Fruit fly (Drosophila melanogaster): ENCODE data around the gene daw.
A peak's percentile ranks its signal among the peaks of the same experiment; 100 is the strongest.

daw gene

dm6 chr2L:2830341-2830800 lies 25.3 kb downstream of the daw start (continued):
- peak; percentile 55; the same call in 1 of the 2 replicates for TF ChIP-seq CG10959 (GFP tag; IDR thresholded peaks at IDR 0.05)
- peak; percentile 60 for TF ChIP-seq pum (GFP tag; optimal IDR thresholded peaks at IDR 0.05)
- TF ChIP-seq sob (GFP tag; IDR thresholded peaks at IDR 0.05), result peak; percentile 75; the same call in 1 of the 2 replicates
- peak; percentile 77 for TF ChIP-seq CG30431 (GFP tag; optimal IDR thresholded peaks at IDR 0.05)
- TF ChIP-seq Hr39 (optimal IDR thresholded peaks at IDR 0.05), result no peak
- peak; percentile 97 for TF ChIP-seq CG7556 (GFP tag; optimal IDR thresholded peaks at IDR 0.05)
- TF ChIP-seq HLH54F (GFP tag; optimal IDR thresholded peaks at IDR 0.05), result peak; percentile 50
- no peak for TF ChIP-seq CG4282 (GFP tag; optimal IDR thresholded peaks at IDR 0.05)
- peak; percentile 21 for TF ChIP-seq Dip3 (GFP tag; optimal IDR thresholded peaks at IDR 0.05)
- no peak for TF ChIP-seq ftz-f1 (GFP tag; optimal IDR thresholded peaks at IDR 0.05)
- peak; percentile 96 for TF ChIP-seq CoRest (tag; optimal IDR thresholded peaks at IDR 0.05)
- no peak for TF ChIP-seq usp (GFP tag; optimal IDR thresholded peaks at IDR 0.05)
- peak; percentile 94 for TF ChIP-seq dmrt11E (tag; optimal IDR thresholded peaks at IDR 0.05)
- peak; percentile 81 for TF ChIP-seq CG3407 (GFP tag; optimal IDR thresholded peaks at IDR 0.05)
- peak; percentile 63 for TF ChIP-seq Fer2 (tag; optimal IDR thresholded peaks at IDR 0.05)
- no peak for TF ChIP-seq tna (GFP tag; IDR thresholded peaks at IDR 0.05; ENCODE audit: partially characterized antibody)
- TF ChIP-seq CG13424 (tag; optimal IDR thresholded peaks at IDR 0.05), result peak; percentile 95
- TF ChIP-seq CG9609 (GFP tag; optimal IDR thresholded peaks at IDR 0.05), result no peak
- peak; percentile 30; the same call in 1 of the 2 replicates for TF ChIP-seq Adf1 (GFP tag; IDR thresholded peaks at IDR 0.05)
- no peak for TF ChIP-seq toy (GFP tag; IDR thresholded peaks at IDR 0.05)
- TF ChIP-seq Dip2 (GFP tag; IDR thresholded peaks at IDR 0.05), result no peak
- peak; percentile 58 for TF ChIP-seq pho (GFP tag; optimal IDR thresholded peaks at IDR 0.05)
- TF ChIP-seq shn (GFP tag; optimal IDR thresholded peaks at IDR 0.05), result no peak
- peak; percentile 70 to 79 for TF ChIP-seq dpn (GFP tag; optimal IDR thresholded peaks at IDR 0.05)
- TF ChIP-seq row (GFP tag; IDR thresholded peaks at IDR 0.05), result peak; percentile 82
- peak; percentile 72 for TF ChIP-seq CG12219 (GFP tag; optimal IDR thresholded peaks at IDR 0.05)
- TF ChIP-seq mirr (GFP tag; optimal IDR thresholded peaks at IDR 0.05), result no peak
- TF ChIP-seq CG34422 (GFP tag; IDR thresholded peaks at IDR 0.05), result peak; percentile 69; the same call in 2 of the 3 replicates
- TF ChIP-seq CG10147 (GFP tag; optimal IDR thresholded peaks at IDR 0.05), result peak; percentile 93
- peak; percentile 32; the same call in 1 of the 2 replicates for TF ChIP-seq Awh (GFP tag; IDR thresholded peaks at IDR 0.05)
- peak; percentile 86 for TF ChIP-seq Six4 (GFP tag; optimal IDR thresholded peaks at IDR 0.05)
- peak; percentile 31 for TF ChIP-seq NFAT (GFP tag; IDR thresholded peaks at IDR 0.05)

- TF ChIP-seq vvl (GFP tag; IDR thresholded peaks at IDR 0.05), result peak; percentile 29; the same call in 1 of the 2 replicates
- peak; percentile 85 for TF ChIP-seq grn (GFP tag; optimal IDR thresholded peaks at IDR 0.05)
- peak; percentile 79 for TF ChIP-seq CG12769 (tag; optimal IDR thresholded peaks at IDR 0.05)
- no peak for TF ChIP-seq CG9797 (GFP tag; optimal IDR thresholded peaks at IDR 0.05)
- TF ChIP-seq Deaf1 (tag; optimal IDR thresholded peaks at IDR 0.05), result peak; percentile 44
- no peak for TF ChIP-seq ttk (GFP tag; IDR thresholded peaks at IDR 0.05)
- no peak for TF ChIP-seq ssp (GFP tag; IDR thresholded peaks at IDR 0.05)
- peak; percentile 56 for TF ChIP-seq Blimp-1 (GFP tag; optimal IDR thresholded peaks at IDR 0.05)
- peak; percentile 40 for TF ChIP-seq abd-A (tag; optimal IDR thresholded peaks at IDR 0.05)
- no peak for TF ChIP-seq TFAM (GFP tag; optimal IDR thresholded peaks at IDR 0.05)
- TF ChIP-seq chinmo (GFP tag; IDR thresholded peaks at IDR 0.05; ENCODE audit: partially characterized antibody), result peak; percentile 51; the same call in 1 of the 4 replicates
- TF ChIP-seq CG1602 (GFP tag; optimal IDR thresholded peaks at IDR 0.05), result no peak
- TF ChIP-seq amos (GFP tag; IDR thresholded peaks at IDR 0.05; ENCODE audit: partially characterized antibody), result no peak
- peak; percentile 12 for TF ChIP-seq CG13894 (tag; optimal IDR thresholded peaks at IDR 0.05)
These were observed 32.8 kb downstream of the daw start, which contains the start of the genes CG3119 and Cpr23B for dm6 chr2L:2837742-2838461. TSS of gene CG3119 (minus strand) at chr2L:2837833. TSS of gene Cpr23B (plus strand) at chr2L:2838411.

Measured in whole organism, embryonic.